Fruit fly (Drosophila melanogaster) whole organism, adult: ENCODE results near the gene Decay.

Source experiments
- CG11617 ChIP-seq: fragments of 200-800 bp; sonication (Bioruptor generic); optimal IDR thresholded peaks from 2 replicates; lab custom pipeline; 2017; ENCODE audit warnings: mild to moderate bottlenecking, missing biosample characterization, missing genetic modification reagents, missing genetic modification characterization
- CG12768 ChIP-seq: fragments of 200-800 bp; sonication (Bioruptor generic); optimal IDR thresholded peaks from 2 replicates; lab custom pipeline; 2017; ENCODE audit warnings: missing biosample characterization, missing genetic modification characterization, mild to moderate bottlenecking, moderate library complexity, missing genetic modification reagents
- CG14711 ChIP-seq: fragments of 200-800 bp; sonication (Bioruptor generic); optimal IDR thresholded peaks from 2 replicates; lab custom pipeline; 2018; ENCODE audit warnings: missing biosample characterization, mild to moderate bottlenecking, missing genetic modification characterization, moderate library complexity
- Clk ChIP-seq: fragments of 200-800 bp; sonication (Bioruptor generic); optimal IDR thresholded peaks from 2 replicates; lab custom pipeline; 2017; ENCODE audit warnings: missing biosample characterization, missing genetic modification characterization
- Mnt ChIP-seq: fragments of 200-800 bp; sonication (Bioruptor generic); optimal IDR thresholded peaks from 2 replicates; lab custom pipeline; 2016; ENCODE audit warnings: missing biosample characterization, mild to moderate bottlenecking, missing genetic modification characterization
- cic ChIP-seq: fragments of 200-800 bp; sonication (Bioruptor generic); optimal IDR thresholded peaks from 2 replicates; lab custom pipeline; 2017; ENCODE audit warnings: missing biosample characterization, mild to moderate bottlenecking, missing genetic modification characterization, moderate library complexity
- kay ChIP-seq: fragments of 200-800 bp; sonication (Bioruptor generic); peaks from one replicate; lab custom pipeline; 2016; ENCODE audit warnings: missing biosample characterization, missing genetic modification characterization, borderline replicate concordance
- pad ChIP-seq: fragments of 200-800 bp; sonication (Bioruptor generic); optimal IDR thresholded peaks from 3 replicates; lab custom pipeline; 2017; ENCODE audit warnings: missing biosample characterization, missing genetic modification characterization, mild to moderate bottlenecking, moderate library complexity, missing genetic modification reagents
- toe ChIP-seq: fragments of 200-800 bp; sonication (Bioruptor generic); optimal IDR thresholded peaks from 2 replicates; lab custom pipeline; 2016; ENCODE audit warnings: missing biosample characterization, missing genetic modification characterization

DNA sequence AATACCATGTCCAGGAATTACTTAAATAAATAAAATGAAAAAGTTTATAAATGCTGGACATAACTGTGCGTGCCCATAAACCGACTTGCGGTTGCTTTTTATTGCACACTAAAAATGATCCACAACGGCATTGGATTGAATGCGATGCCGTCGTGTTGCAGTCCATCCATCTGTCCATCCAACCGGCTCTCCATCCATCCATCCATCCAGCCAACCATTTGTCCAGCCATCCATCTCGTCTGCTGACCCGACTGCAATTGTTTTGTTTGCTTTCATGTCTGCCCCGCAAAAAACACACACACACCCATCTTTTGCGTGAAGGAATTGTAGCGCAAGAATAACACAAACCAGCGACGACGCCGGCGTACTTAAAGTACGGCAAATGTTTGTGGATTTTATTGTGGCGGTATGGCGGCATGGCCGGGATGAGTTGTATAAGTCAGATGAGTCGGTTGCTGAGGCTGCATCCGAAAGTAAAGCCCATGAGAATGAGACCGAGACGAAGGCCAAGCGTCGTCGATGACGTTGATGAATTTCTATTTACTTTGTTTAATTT, 33.0 kb upstream of the Decay start:
- TF ChIP-seq CG11617 (GFP tag; lab: Kevin White, UChicago), result no peak
- no peak for TF ChIP-seq pad (GFP tag; lab: Kevin White, UChicago)
- no peak for TF ChIP-seq CG12768 (GFP tag; lab: Kevin White, UChicago)
- no peak for TF ChIP-seq Clk (GFP tag; lab: Kevin White, UChicago)
- TF ChIP-seq cic (GFP tag; lab: Kevin White, UChicago), result no peak
- TF ChIP-seq CG14711 (tag; lab: Kevin White, UChicago), result no peak
- no peak for TF ChIP-seq toe
- no peak for TF ChIP-seq kay (GFP tag; lab: Kevin White, UChicago)
- TF ChIP-seq Mnt (GFP tag; lab: Kevin White, UChicago), result no peak
